Fruit fly (Drosophila melanogaster): ENCODE data around the gene Stip1.
A peak's percentile ranks its signal among the peaks of the same experiment; 100 is the strongest.

The Stip1 gene

DNA sequence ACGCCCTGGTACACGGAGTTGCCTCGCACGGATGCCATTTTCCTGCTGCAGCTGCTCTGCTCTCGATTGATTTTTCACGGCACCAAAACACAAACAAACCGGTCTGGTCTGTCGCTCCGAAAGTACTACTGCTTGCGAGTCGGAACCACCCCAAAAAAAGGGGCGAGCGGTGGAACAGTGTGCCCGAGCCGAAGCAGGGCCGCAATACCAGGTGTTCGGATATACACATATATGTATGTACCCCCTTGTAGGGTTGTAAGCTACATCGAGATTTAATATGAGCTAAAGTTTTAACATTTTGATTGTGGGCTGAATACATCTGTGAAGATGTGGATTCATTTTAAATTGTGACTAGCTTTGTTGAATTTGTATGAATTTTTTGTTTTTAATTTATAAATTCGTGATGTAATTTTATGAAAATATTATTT, 9.3 kb upstream of the Stip1 start (continued):
- TF ChIP-seq Ets97D (GFP tag; optimal IDR thresholded peaks at IDR 0.05) (peak; percentile 76), Adf1 (GFP tag; IDR thresholded peaks at IDR 0.05) (no peak; the same call in 1 of the 2 replicates), CG9215 (GFP tag; IDR thresholded peaks at IDR 0.05) (no peak), toy (GFP tag; IDR thresholded peaks at IDR 0.05) (no peak), p53 (GFP tag; optimal IDR thresholded peaks at IDR 0.05) (no peak), danr (GFP tag; IDR thresholded peaks at IDR 0.05) (no peak), hbn (GFP tag; IDR thresholded peaks at IDR 0.05; ENCODE audit: partially characterized antibody) (0 out of 2 replicates have a peak, but pooled peaks have one; percentile 15), aop (GFP tag; IDR thresholded peaks at IDR 0.05) (no peak), tx (GFP tag; optimal IDR thresholded peaks at IDR 0.05) (peak; percentile 31), ranshi (GFP tag; IDR thresholded peaks at IDR 0.05) (peak; percentile 39; the same call in 1 of the 2 replicates), HLHmδ (GFP tag; optimal IDR thresholded peaks at IDR 0.05) (peak; percentile 92), Eip74EF (GFP tag; optimal IDR thresholded peaks at IDR 0.05) (peak in 1 of 2 experiments; percentile 15), CG15269 (tag; optimal IDR thresholded peaks at IDR 0.05) (peak; percentile 61), yki (optimal IDR thresholded peaks at IDR 0.05) (no peak), amos (GFP tag; IDR thresholded peaks at IDR 0.05; ENCODE audit: partially characterized antibody) (peak; percentile 37; the same call in 1 of the 2 replicates), CG34376 (GFP tag; optimal IDR thresholded peaks at IDR 0.05) (peak; percentile 51), CG12104 (GFP tag; optimal IDR thresholded peaks at IDR 0.05) (no peak), YL-1 (GFP tag; optimal IDR thresholded peaks at IDR 0.05) (peak; percentile 63), CG10565 (GFP tag; optimal IDR thresholded peaks at IDR 0.05) (no peak), al (GFP tag; IDR thresholded peaks at IDR 0.05) (0 out of 2 replicates have a peak, but pooled peaks have one; percentile 33), CG14050 (GFP tag; IDR thresholded peaks at IDR 0.05) (no peak; the same call in 2 of the 3 replicates), ro (GFP tag; IDR thresholded peaks at IDR 0.05) (no peak), Lim3 (GFP tag; IDR thresholded peaks at IDR 0.05) (no peak), Dbx (GFP tag; IDR thresholded peaks at IDR 0.05) (peak; percentile 64; the same call in 2 of the 3 replicates), CG10959 (GFP tag; IDR thresholded peaks at IDR 0.05) (no peak), phol (tag; optimal IDR thresholded peaks at IDR 0.05) (peak; percentile 29), tap (tag; optimal IDR thresholded peaks at IDR 0.05) (peak; percentile 54), tin (GFP tag; optimal IDR thresholded peaks at IDR 0.05) (peak; percentile 47), Atf6 (GFP tag; IDR thresholded peaks at IDR 0.05) (no peak; the same call in none of the 2 replicates), Ptx1 (GFP tag; IDR thresholded peaks at IDR 0.05) (peak; percentile 45; the same call in 1 of the 2 replicates), cad (GFP tag; optimal IDR thresholded peaks at IDR 0.05) (no peak), CG16863 (GFP tag; optimal IDR thresholded peaks at IDR 0.05) (peak; percentile 34), NC2β (GFP tag; optimal IDR thresholded peaks at IDR 0.05) (peak; percentile 16), sisA (GFP tag; IDR thresholded peaks at IDR 0.05) (no peak), fd3F (GFP tag; optimal IDR thresholded peaks at IDR 0.05) (peak; percentile 15), CG6254 (GFP tag; optimal IDR thresholded peaks at IDR 0.05) (peak; percentile 28), pzg (GFP tag; optimal IDR thresholded peaks at IDR 0.05) (peak; percentile 80), Hr51 (GFP tag; optimal IDR thresholded peaks at IDR 0.05) (peak; percentile 47 to 56), CG17829 (tag; optimal IDR thresholded peaks at IDR 0.05) (peak; percentile 63), Mrtf (GFP tag; IDR thresholded peaks at IDR 0.05) (no peak), MTF-1 (GFP tag; optimal IDR thresholded peaks at IDR 0.05; ENCODE audit: borderline replicate concordance) (peak; percentile 37), CG14965 (GFP tag; optimal IDR thresholded peaks at IDR 0.05; ENCODE audit: borderline replicate concordance) (no peak), CG6175 (GFP tag; IDR thresholded peaks at IDR 0.05) (no peak), sr (GFP tag; IDR thresholded peaks at IDR 0.05) (peak; percentile 31; the same call in 1 of the 3 replicates), CG14860 (GFP tag; IDR thresholded peaks at IDR 0.05; ENCODE audit: partially characterized antibody) (no peak), zfh2 (GFP tag; optimal IDR thresholded peaks at IDR 0.05) (peak; percentile 47), CG11504 (tag; optimal IDR thresholded peaks at IDR 0.05) (peak; percentile 70), en (GFP tag; optimal IDR thresholded peaks at IDR 0.05) (no peak), CG7786 (GFP tag; optimal IDR thresholded peaks at IDR 0.05) (peak; percentile 29), ac (GFP tag; optimal IDR thresholded peaks at IDR 0.05) (peak; percentile 19), bowl (GFP tag; IDR thresholded peaks at IDR 0.05) (no peak)
